Worm (Caenorhabditis elegans) whole organism, L3 larva: ENCODE data around the gene hum-4.

Experiments used
- aly-2 ChIP-seq: fragments of 150-350 bp; optimal IDR thresholded peaks from 2 replicates; lab custom pipeline; 2014; ENCODE audit warnings: missing biosample characterization, missing genetic modification characterization
- ceh-9 ChIP-seq: sonication (generic microtip); optimal IDR thresholded peaks from 2 replicates; lab custom pipeline; 2018; ENCODE audit warnings: missing biosample characterization, missing genetic modification characterization
- daf-12 ChIP-seq: fragments of 150-350 bp; optimal IDR thresholded peaks from 2 replicates; lab custom pipeline; 2014; ENCODE audit warnings: missing biosample characterization, missing genetic modification reagents, missing genetic modification characterization
- egl-5 ChIP-seq: fragments of 150-350 bp; optimal IDR thresholded peaks from 2 replicates; lab custom pipeline; 2017; ENCODE audit warnings: missing biosample characterization, missing genetic modification reagents, missing genetic modification characterization, inconsistent platforms
- fos-1 ChIP-seq: fragments of 150-350 bp; optimal IDR thresholded peaks from 2 replicates; lab custom pipeline; 2014; ENCODE audit warnings: missing biosample characterization, missing genetic modification characterization
- hmg-11 ChIP-seq: sonication (generic microtip); optimal IDR thresholded peaks from 2 replicates; lab custom pipeline; 2016; ENCODE audit warnings: missing genetic modification characterization, missing compliant biosample characterization
- jun-1 ChIP-seq: fragments of 150-350 bp; optimal IDR thresholded peaks from 2 replicates; lab custom pipeline; 2014; ENCODE audit warnings: missing biosample characterization, missing genetic modification reagents, missing genetic modification characterization
- nhr-11 ChIP-seq: fragments of 150-350 bp; optimal IDR thresholded peaks from 2 replicates; lab custom pipeline; 2014; ENCODE audit warnings: missing biosample characterization, missing genetic modification characterization
- nhr-12 ChIP-seq: fragments of 150-350 bp; optimal IDR thresholded peaks from 2 replicates; lab custom pipeline; 2014; ENCODE audit warnings: missing biosample characterization, missing genetic modification characterization
- nhr-25 ChIP-seq: sonication (generic microtip); optimal IDR thresholded peaks from 2 replicates; lab custom pipeline; 2017; ENCODE audit warnings: missing biosample characterization, missing genetic modification characterization
- nhr-67 ChIP-seq: fragments of 150-350 bp; optimal IDR thresholded peaks from 2 replicates; lab custom pipeline; 2014; ENCODE audit warnings: missing biosample characterization, missing genetic modification characterization
- snpc-4 ChIP-seq: fragments of 150-350 bp; optimal IDR thresholded peaks from 2 replicates; lab custom pipeline; 2014; ENCODE audit warnings: missing biosample characterization, missing genetic modification characterization
- unc-39 ChIP-seq: sonication (generic microtip); optimal IDR thresholded peaks from 4 replicates; lab custom pipeline; 2017; ENCODE audit warnings: missing biosample characterization, missing genetic modification characterization

DNA sequence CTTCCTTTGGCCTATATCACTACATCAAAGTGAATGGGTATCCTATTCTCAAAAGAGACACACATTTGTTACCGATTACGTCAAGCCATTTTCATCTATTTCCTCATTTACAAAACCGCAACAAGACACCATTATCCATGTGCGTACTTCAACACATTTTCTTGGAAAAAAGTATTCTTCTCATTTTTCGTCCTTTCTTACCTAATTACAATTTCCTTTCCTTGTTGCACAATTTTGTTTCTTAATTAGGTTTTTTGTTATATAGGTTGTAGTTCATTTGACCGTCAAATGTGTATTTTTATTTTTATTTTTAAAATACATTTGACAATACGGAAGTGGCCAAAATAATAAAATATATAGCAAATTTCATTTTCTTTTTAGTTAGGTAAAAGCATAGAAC, 50.0 kb downstream of the hum-4 start:
- no peak for TF ChIP-seq nhr-25 (tag; lab: Kevin White, UChicago)
- no peak for TF ChIP-seq fos-1
- no peak for TF ChIP-seq nhr-67
- no peak for TF ChIP-seq egl-5
- no peak for TF ChIP-seq hmg-11 (tag; lab: Kevin White, UChicago)
- no peak for TF ChIP-seq ceh-9
- no peak for TF ChIP-seq nhr-11
- TF ChIP-seq jun-1 (tag; lab: Kevin White, UChicago): no peak
- TF ChIP-seq daf-12 (tag; lab: Kevin White, UChicago): no peak
- no peak for TF ChIP-seq aly-2
- TF ChIP-seq unc-39 (tag; lab: Kevin White, UChicago): no peak
- no peak for TF ChIP-seq snpc-4 (tag; lab: Kevin White, UChicago)
- TF ChIP-seq nhr-12 (tag; lab: Kevin White, UChicago): no peak
